Worm (Caenorhabditis elegans) whole organism, L3 larva: Measurements from ENCODE around the gene M110.10.

Source experiments
- ceh-16 ChIP-seq: sonication (generic microtip); optimal IDR thresholded peaks from 2 replicates; lab custom pipeline; 2017; ENCODE audit warnings: missing biosample characterization, missing genetic modification characterization
- mdl-1 ChIP-seq: fragments of 150-350 bp; optimal IDR thresholded peaks from 2 replicates; lab custom pipeline; 2014; ENCODE audit warnings: missing biosample characterization, missing genetic modification characterization
- nhr-23 ChIP-seq: fragments of 150-350 bp; optimal IDR thresholded peaks from 2 replicates; lab custom pipeline; 2014; ENCODE audit warnings: missing biosample characterization, missing genetic modification reagents, missing genetic modification characterization
- nhr-25 ChIP-seq: sonication (generic microtip); optimal IDR thresholded peaks from 2 replicates; lab custom pipeline; 2017; ENCODE audit warnings: missing biosample characterization, missing genetic modification characterization
- nhr-76 ChIP-seq: fragments of 150-350 bp; sonication (generic microtip); optimal IDR thresholded peaks from 5 replicates; lab custom pipeline; 2014; ENCODE audit warnings: missing biosample characterization, missing genetic modification characterization
- unc-39 ChIP-seq: sonication (generic microtip); optimal IDR thresholded peaks from 4 replicates; lab custom pipeline; 2017; ENCODE audit warnings: missing biosample characterization, missing genetic modification characterization

ce11 chrII:8204039-8204438 is 10.2 kb downstream of the M110.10 start, which contains the start of gene col-76:
- TF ChIP-seq nhr-25 (tag; lab: Kevin White, UChicago) = no peak
- TF ChIP-seq nhr-23 = no peak
- no peak for TF ChIP-seq unc-39 (tag; lab: Kevin White, UChicago)
- no peak for TF ChIP-seq nhr-76 (tag; lab: Kevin White, UChicago)
- no peak for TF ChIP-seq mdl-1
- no peak for TF ChIP-seq ceh-16 (tag; lab: Kevin White, UChicago)
